Fruit fly (Drosophila melanogaster) whole organism, embryonic: ENCODE data around the gene vsg.

Source experiments
- BEAF-32 ChIP-seq: fragments of 200-800 bp; sonication (Bioruptor generic); optimal IDR thresholded peaks from 3 replicates; lab custom pipeline; 2017; ENCODE audit warnings: missing biosample characterization, missing genetic modification characterization, mild to moderate bottlenecking, moderate library complexity, missing genetic modification reagents
- CG10267 ChIP-seq: fragments of 200-800 bp; sonication (Bioruptor generic); optimal IDR thresholded peaks from 2 replicates; lab custom pipeline; 2018; ENCODE audit warnings: missing biosample characterization, mild to moderate bottlenecking, missing genetic modification characterization, moderate library complexity
- CG10431 ChIP-seq: fragments of 200-800 bp; sonication (Bioruptor generic); optimal IDR thresholded peaks from 3 replicates; lab custom pipeline; 2018; ENCODE audit warnings: missing biosample characterization, mild to moderate bottlenecking, missing genetic modification characterization
- CG10543 ChIP-seq: fragments of 200-800 bp; sonication (Bioruptor generic); optimal IDR thresholded peaks from 3 replicates; lab custom pipeline; 2017; ENCODE audit warnings: missing biosample characterization, mild to moderate bottlenecking, missing genetic modification characterization, moderate library complexity
- CG11695 ChIP-seq: fragments of 200-800 bp; sonication (Bioruptor generic); IDR thresholded peaks from 3 replicates; pipeline ENCODE4 v1.3.6; 2022; ENCODE audit warnings: missing biosample characterization, missing genetic modification characterization
- CG14965 ChIP-seq: fragments of 200-800 bp; sonication (Bioruptor generic); optimal IDR thresholded peaks from 2 replicates; lab custom pipeline; 2016; ENCODE audit warnings: missing biosample characterization, missing genetic modification characterization, borderline replicate concordance
- CG16813 ChIP-seq: fragments of 200-800 bp; sonication (Bioruptor generic); IDR thresholded peaks from 3 replicates; pipeline ENCODE4 v1.3.6; 2022; ENCODE audit warnings: missing biosample characterization, missing genetic modification characterization; ENCODE audit not compliant: partially characterized antibody
- CG17385 ChIP-seq: fragments of 200-800 bp; sonication (Bioruptor generic); optimal IDR thresholded peaks from 3 replicates; lab custom pipeline; 2018; ENCODE audit warnings: missing biosample characterization, mild to moderate bottlenecking, missing genetic modification characterization
- CG17802 ChIP-seq: fragments of 200-800 bp; sonication (Bioruptor generic); optimal IDR thresholded peaks from 2 replicates; lab custom pipeline; 2018; ENCODE audit warnings: missing biosample characterization, mild to moderate bottlenecking, missing genetic modification characterization, moderate library complexity
- CG2199 ChIP-seq: fragments of 200-800 bp; sonication (Bioruptor generic); IDR thresholded peaks from 3 replicates; pipeline ENCODE4 v1.3.6; 2022; ENCODE audit warnings: missing biosample characterization, missing genetic modification characterization
- CG2202 ChIP-seq: fragments of 200-800 bp; sonication (Bioruptor generic); optimal IDR thresholded peaks from 2 replicates; lab custom pipeline; 2018; ENCODE audit warnings: missing biosample characterization, mild to moderate bottlenecking, missing genetic modification characterization
- CG30020 ChIP-seq: fragments of 200-800 bp; optimal IDR thresholded peaks from 2 replicates; lab custom pipeline; 2019; ENCODE audit warnings: missing biosample characterization, mild to moderate bottlenecking, missing genetic modification characterization, moderate library complexity
- CG3281 ChIP-seq: fragments of 200-800 bp; sonication (Bioruptor generic); optimal IDR thresholded peaks from 3 replicates; lab custom pipeline; 2017; ENCODE audit warnings: missing biosample characterization, mild to moderate bottlenecking, missing genetic modification characterization
- CG34224 ChIP-seq: fragments of 200-800 bp; sonication (Bioruptor generic); IDR thresholded peaks from 3 replicates; pipeline ENCODE4 v1.3.6; 2022; ENCODE audit warnings: missing biosample characterization, missing genetic modification characterization; ENCODE audit not compliant: partially characterized antibody
- CG4424 ChIP-seq: fragments of 200-800 bp; sonication (Bioruptor generic); optimal IDR thresholded peaks from 3 replicates; lab custom pipeline; 2016; ENCODE audit warnings: missing biosample characterization, missing genetic modification characterization
- CG4820 ChIP-seq: fragments of 200-800 bp; sonication (Bioruptor generic); optimal IDR thresholded peaks from 3 replicates; lab custom pipeline; 2016; ENCODE audit warnings: missing biosample characterization, missing genetic modification characterization
- CG4854 ChIP-seq: fragments of 200-800 bp; sonication (Bioruptor generic); optimal IDR thresholded peaks from 2 replicates; lab custom pipeline; 2016; ENCODE audit warnings: missing biosample characterization, missing genetic modification characterization, inconsistent platforms
- CG5180 ChIP-seq: fragments of 200-800 bp; sonication (Bioruptor generic); optimal IDR thresholded peaks from 3 replicates; lab custom pipeline; 2017; ENCODE audit warnings: missing biosample characterization, missing genetic modification characterization, mild to moderate bottlenecking, moderate library complexity, missing genetic modification reagents
- CG6654 ChIP-seq: fragments of 200-800 bp; sonication (Bioruptor generic); optimal IDR thresholded peaks from 2 replicates; lab custom pipeline; 2017; ENCODE audit warnings: missing biosample characterization, mild to moderate bottlenecking, missing genetic modification characterization
- CG6791 ChIP-seq: fragments of 200-800 bp; sonication (Bioruptor generic); IDR thresholded peaks from 3 replicates; pipeline ENCODE4 v1.3.6; 2022; ENCODE audit warnings: missing biosample characterization, missing genetic modification characterization; ENCODE audit not compliant: partially characterized antibody
- CG7357 ChIP-seq: fragments of 200-800 bp; sonication (Bioruptor generic); IDR thresholded peaks from 3 replicates; pipeline ENCODE4 v1.3.6; 2022; ENCODE audit warnings: missing biosample characterization, missing genetic modification characterization
- CG9437 ChIP-seq: fragments of 200-800 bp; sonication (Bioruptor generic); optimal IDR thresholded peaks from 2 replicates; lab custom pipeline; 2018; ENCODE audit warnings: missing biosample characterization, mild to moderate bottlenecking, missing genetic modification characterization
- Dad ChIP-seq: fragments of 200-800 bp; sonication (Bioruptor generic); optimal IDR thresholded peaks from 3 replicates; lab custom pipeline; 2016; ENCODE audit warnings: missing biosample characterization, missing genetic modification characterization
- E2f1 ChIP-seq: fragments of 200-800 bp; sonication (Bioruptor generic); IDR thresholded peaks from 2 replicates; pipeline ENCODE4 v1.3.6; 2022; ENCODE audit warnings: missing biosample characterization, missing genetic modification characterization
- E2f2 ChIP-seq: fragments of 200-800 bp; sonication (Bioruptor generic); IDR thresholded peaks from 2 replicates; pipeline ENCODE4 v1.3.6; 2022; ENCODE audit warnings: missing biosample characterization, missing genetic modification characterization
- Fer3 ChIP-seq: fragments of 200-800 bp; sonication (Bioruptor generic); optimal IDR thresholded peaks from 2 replicates; lab custom pipeline; 2018; ENCODE audit warnings: missing biosample characterization, mild to moderate bottlenecking, missing genetic modification characterization, moderate library complexity
- GATAe ChIP-seq: fragments of 200-800 bp; sonication (Bioruptor generic); conservative IDR thresholded peaks from 2 replicates; pipeline ENCODE4 v1.3.6; 2022; ENCODE audit warnings: missing biosample characterization, missing genetic modification characterization
- HLH4C ChIP-seq: fragments of 200-800 bp; sonication (Bioruptor generic); IDR thresholded peaks from 3 replicates; pipeline ENCODE4 v1.3.6; 2022; ENCODE audit warnings: missing biosample characterization, missing genetic modification characterization; ENCODE audit not compliant: partially characterized antibody
- HmgD ChIP-seq: fragments of 200-800 bp; sonication (Bioruptor generic); optimal IDR thresholded peaks from 3 replicates; lab custom pipeline; 2016; ENCODE audit warnings: missing biosample characterization, missing genetic modification characterization
- Lpt ChIP-seq: fragments of >200 bp; optimal IDR thresholded peaks from 2 replicates; lab custom pipeline; 2018; ENCODE audit warnings: missing biosample characterization, missing genetic modification characterization
- MBD-R2 ChIP-seq: fragments of 200-800 bp; sonication (Bioruptor generic); IDR thresholded peaks from 2 replicates; pipeline ENCODE4 v1.3.6; 2022; ENCODE audit warnings: missing biosample characterization, missing genetic modification characterization
- Med ChIP-seq: fragments of 200-800 bp; sonication (Bioruptor generic); peaks from one replicate; lab custom pipeline; 2016; ENCODE audit warnings: missing biosample characterization, missing genetic modification characterization, mild to moderate bottlenecking, inconsistent platforms, moderate library complexity
- Meics ChIP-seq: fragments of 200-800 bp; sonication (Bioruptor generic); optimal IDR thresholded peaks from 2 replicates; lab custom pipeline; 2017; ENCODE audit warnings: missing biosample characterization, mild to moderate bottlenecking, missing genetic modification characterization
- NFAT ChIP-seq: fragments of 200-800 bp; sonication (Bioruptor generic); IDR thresholded peaks from 2 replicates; pipeline ENCODE4 v1.3.6; 2022; ENCODE audit warnings: missing biosample characterization, missing genetic modification characterization
- NK7.1 ChIP-seq: fragments of 200-800 bp; sonication (Bioruptor generic); optimal IDR thresholded peaks from 3 replicates; lab custom pipeline; 2016; ENCODE audit warnings: missing biosample characterization, missing genetic modification characterization
- Sox100B ChIP-seq: fragments of 200-800 bp; sonication (Bioruptor generic); optimal IDR thresholded peaks from 3 replicates; lab custom pipeline; 2018; ENCODE audit warnings: missing biosample characterization, mild to moderate bottlenecking, missing genetic modification characterization
- Tbp ChIP-seq: fragments of >200 bp; optimal IDR thresholded peaks from 2 replicates; lab custom pipeline; 2018; ENCODE audit warnings: missing biosample characterization, missing genetic modification characterization
- Trl ChIP-seq, 3 experiments: fragments of >200 bp in 2 of 3; fragments of 200-800 bp in 1 of 3; sonication (Bioruptor generic) in 1 of 3; optimal IDR thresholded peaks; 2 replicates in 1 of 3; 3 replicates in 2 of 3; lab custom pipeline; 2016 to 2017; ENCODE audit warnings: missing biosample characterization in 1 of 3, missing genetic modification characterization in 1 of 3
- abd-A ChIP-seq: fragments of 200-800 bp; sonication (Bioruptor generic); optimal IDR thresholded peaks from 3 replicates; lab custom pipeline; 2019; ENCODE audit warnings: missing biosample characterization, mild to moderate bottlenecking, missing genetic modification characterization, moderate library complexity
- ewg ChIP-seq: fragments of 200-800 bp; sonication (Bioruptor generic); optimal IDR thresholded peaks from 3 replicates; lab custom pipeline; 2017; ENCODE audit warnings: mild to moderate bottlenecking, missing biosample characterization, missing genetic modification reagents, missing genetic modification characterization
- grn ChIP-seq: fragments of 200-800 bp; sonication (Bioruptor generic); optimal IDR thresholded peaks from 3 replicates; lab custom pipeline; 2017; ENCODE audit warnings: missing biosample characterization, missing genetic modification characterization
- maf-S ChIP-seq: fragments of 200-800 bp; sonication (Bioruptor generic); optimal IDR thresholded peaks from 2 replicates; lab custom pipeline; 2016; ENCODE audit warnings: missing biosample characterization, missing genetic modification characterization
- mam ChIP-seq: fragments of 200-800 bp; sonication (Bioruptor generic); optimal IDR thresholded peaks from 3 replicates; lab custom pipeline; 2016; ENCODE audit warnings: missing biosample characterization, missing genetic modification characterization
- p53 ChIP-seq: fragments of 200-800 bp; sonication (Bioruptor generic); optimal IDR thresholded peaks from 2 replicates; lab custom pipeline; 2016; ENCODE audit warnings: missing biosample characterization, missing genetic modification characterization
- pnt ChIP-seq: fragments of 200-800 bp; sonication (Bioruptor generic); optimal IDR thresholded peaks from 3 replicates; lab custom pipeline; 2016; ENCODE audit warnings: missing biosample characterization, missing genetic modification characterization
- pros ChIP-seq: fragments of 200-800 bp; sonication (Bioruptor generic); optimal IDR thresholded peaks from 3 replicates; lab custom pipeline; 2019; ENCODE audit warnings: missing biosample characterization, mild to moderate bottlenecking, missing genetic modification characterization, moderate library complexity
- pzg ChIP-seq: fragments of 200-800 bp; sonication (Bioruptor generic); optimal IDR thresholded peaks from 3 replicates; lab custom pipeline; 2018; ENCODE audit warnings: missing biosample characterization, mild to moderate bottlenecking, missing genetic modification characterization, moderate library complexity
- ro ChIP-seq: fragments of 200-800 bp; sonication (Bioruptor generic); IDR thresholded peaks from 2 replicates; pipeline ENCODE4 v1.3.6; 2022; ENCODE audit warnings: missing biosample characterization, missing genetic modification characterization
- seq ChIP-seq: fragments of 200-800 bp; sonication (Bioruptor generic); IDR thresholded peaks from 2 replicates; pipeline ENCODE4 v1.3.6; 2022; ENCODE audit warnings: missing biosample characterization, missing genetic modification characterization
- sna ChIP-seq: fragments of 200-800 bp; sonication (Bioruptor generic); IDR thresholded peaks from 2 replicates; pipeline ENCODE4 v1.3.6; 2022; ENCODE audit warnings: missing biosample characterization, missing genetic modification characterization; ENCODE audit not compliant: partially characterized antibody
- vfl ChIP-seq: fragments of 200-800 bp; sonication (Bioruptor generic); optimal IDR thresholded peaks from 2 replicates; lab custom pipeline; 2016; ENCODE audit warnings: missing biosample characterization, missing genetic modification characterization
- zen2 ChIP-seq: fragments of 200-800 bp; sonication (Bioruptor generic); IDR thresholded peaks from 3 replicates; pipeline ENCODE4 v1.3.6; 2022; ENCODE audit warnings: missing biosample characterization, missing genetic modification characterization; ENCODE audit not compliant: partially characterized antibody

vsg gene

DNA sequence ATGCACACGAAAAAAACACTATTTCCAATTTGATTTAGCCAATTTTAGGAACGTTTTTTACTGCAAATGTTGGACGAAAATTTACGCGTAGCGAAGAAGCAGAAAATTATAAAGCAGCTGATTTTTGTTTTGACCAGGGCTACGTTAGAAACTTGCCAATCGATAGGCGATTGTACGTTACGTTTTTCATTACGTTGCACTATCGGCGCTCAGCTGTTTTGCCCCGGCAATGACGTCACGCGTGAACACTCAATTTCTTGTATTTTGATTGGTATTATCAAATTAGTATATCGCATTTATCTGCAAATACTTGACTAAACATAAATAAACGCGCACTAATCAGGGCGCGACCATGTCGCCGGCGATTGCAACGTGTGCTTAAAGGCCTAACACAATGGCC, 35.1 kb upstream of the vsg start, which contains the start of the genes fry and CG16717 (continued):
- TF ChIP-seq CG6654 (no peak), NK7.1 (GFP tag; lab: Kevin White, UChicago) (no peak), p53 (GFP tag; lab: Kevin White, UChicago) (no peak), CG30020 (no peak), Lpt (no peak), MBD-R2 (peak; percentile 92), CG10267 (tag; lab: Kevin White, UChicago) (peak; percentile 9), sna (GFP tag; lab: Robert Waterston, UW) (peak; percentile 68; the same call in 1 of the 2 replicates), CG2199 (GFP tag; lab: Robert Waterston, UW) (no peak), ro (GFP tag; lab: Robert Waterston, UW) (no peak), CG17385 (GFP tag; lab: Kevin White, UChicago) (peak; percentile 92), pzg (peak; percentile 67), pnt (GFP tag; lab: Kevin White, UChicago) (no peak), CG16813 (peak; percentile 44; the same call in 1 of the 3 replicates), abd-A (no peak), CG34224 (peak; percentile 90), Tbp (GFP tag; lab: Kevin White, UChicago) (no peak), Fer3 (tag; lab: Kevin White, UChicago) (no peak), CG4854 (GFP tag; lab: Kevin White, UChicago) (no peak), zen2 (GFP tag; lab: Robert Waterston, UW) (peak; percentile 69), E2f2 (GFP tag; lab: Robert Waterston, UW) (peak; percentile 16; the same call in 1 of the 2 replicates), HLH4C (GFP tag; lab: Robert Waterston, UW) (peak; percentile 56), CG4820 (GFP tag; lab: Kevin White, UChicago) (no peak), CG6791 (GFP tag; lab: Robert Waterston, UW) (peak; percentile 67), CG10543 (GFP tag; lab: Kevin White, UChicago) (no peak), CG10431 (no peak), GATAe (GFP tag; lab: Robert Waterston, UW) (no peak), CG3281 (GFP tag; lab: Kevin White, UChicago) (peak; percentile 54), BEAF-32 (GFP tag; lab: Kevin White, UChicago) (peak; percentile 67), Med (peak; percentile 32), CG4424 (no peak), CG9437 (GFP tag; lab: Kevin White, UChicago) (peak; percentile 99), NFAT (GFP tag; lab: Robert Waterston, UW) (no peak), pros (GFP tag; lab: Kevin White, UChicago) (no peak), E2f1 (GFP tag; lab: Robert Waterston, UW) (no peak), mam (GFP tag; lab: Kevin White, UChicago) (no peak)
- TF ChIP-seq, all 482 proteins: peak for 48

dm6 chr3L:9680968-9681367, 33.2 kb upstream of the vsg start, which contains the start of gene alphaTub67C:
Gene alphaTub67C, plus strand, starts transcription at chr3L:9681268.
- TF ChIP-seq CG14965 (GFP tag; lab: Kevin White, UChicago) (no peak), maf-S (no peak), CG2202 (tag; lab: Kevin White, UChicago) (no peak), Trl (optimal IDR thresholded peaks at IDR 0.05; lab: Kevin White, UChicago) (no peak), Trl (GFP tag; optimal IDR thresholded peaks at IDR 0.05; lab: Kevin White, UChicago) (no peak), Sox100B (GFP tag; lab: Kevin White, UChicago) (no peak), CG17802 (no peak), grn (GFP tag; lab: Kevin White, UChicago) (no peak), seq (GFP tag; lab: Robert Waterston, UW) (no peak), CG4424 (no peak), Meics (GFP tag; lab: Kevin White, UChicago) (no peak), CG5180 (GFP tag; lab: Kevin White, UChicago) (no peak), vfl (GFP tag; lab: Kevin White, UChicago) (no peak), HmgD (no peak), CG7357 (no peak), Dad (GFP tag; lab: Kevin White, UChicago) (no peak), CG11695 (GFP tag; lab: Robert Waterston, UW) (no peak), ewg (no peak)
